Fruit fly (Drosophila melanogaster) S2 (cell line): ENCODE measurements around the gene CG32270.

Experiments
- CG8478 ChIP-seq: fragments of >200 bp; optimal IDR thresholded peaks from 2 replicates; lab custom pipeline; 2018
- CTCF ChIP-seq, 2 experiments: fragments of >200 bp; optimal IDR thresholded peaks; 2 replicates each; lab custom pipeline; 2018

Gene CG32270

DNA sequence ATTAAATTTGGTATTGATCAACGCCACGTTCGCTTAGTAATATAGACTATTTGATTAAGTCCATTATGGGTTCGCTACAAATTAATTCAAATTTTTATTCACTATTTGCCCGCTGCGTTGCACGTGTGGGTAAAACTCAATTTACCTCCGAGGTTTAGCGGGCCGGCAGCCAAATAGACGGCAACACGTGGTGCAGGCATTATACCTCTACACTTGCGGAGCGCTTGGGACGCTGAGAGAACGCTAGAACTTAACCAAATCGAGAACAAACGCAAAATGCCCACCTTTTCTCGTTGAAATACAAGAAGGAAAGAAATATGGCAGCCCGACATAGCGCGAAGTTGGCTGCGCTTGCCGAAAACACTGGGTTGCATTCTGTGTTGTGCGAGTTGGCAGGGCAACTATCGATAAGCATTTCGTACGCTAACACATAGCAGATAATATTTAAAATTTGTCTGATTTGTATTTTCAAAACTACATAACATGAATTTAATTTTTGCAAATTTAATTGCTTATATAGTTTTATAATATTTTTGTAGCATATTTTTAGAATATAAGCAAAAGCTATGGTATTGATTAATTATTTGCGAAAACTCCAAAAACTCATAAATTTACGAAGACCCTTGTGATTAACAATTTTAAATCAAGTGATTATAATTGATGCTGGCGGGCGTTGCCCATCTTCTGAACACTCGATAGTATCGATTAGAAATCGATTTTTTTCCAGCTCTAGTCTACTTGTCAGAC is 14.0 kb upstream of the CG32270 start, which contains the start of the genes RpL28 and eIF1:
Gene RpL28, minus strand, starts transcription at position 318 of the 747 bp plus-strand sequence.
Gene eIF1, plus strand, starts transcription at position 699 of the 747 bp plus-strand sequence.
- TF ChIP-seq CTCF (optimal IDR thresholded peaks at IDR 0.05; lab: Kevin White, UChicago) (no peak), CG8478 (lab: Kevin White, UChicago) (no peak)

DNA sequence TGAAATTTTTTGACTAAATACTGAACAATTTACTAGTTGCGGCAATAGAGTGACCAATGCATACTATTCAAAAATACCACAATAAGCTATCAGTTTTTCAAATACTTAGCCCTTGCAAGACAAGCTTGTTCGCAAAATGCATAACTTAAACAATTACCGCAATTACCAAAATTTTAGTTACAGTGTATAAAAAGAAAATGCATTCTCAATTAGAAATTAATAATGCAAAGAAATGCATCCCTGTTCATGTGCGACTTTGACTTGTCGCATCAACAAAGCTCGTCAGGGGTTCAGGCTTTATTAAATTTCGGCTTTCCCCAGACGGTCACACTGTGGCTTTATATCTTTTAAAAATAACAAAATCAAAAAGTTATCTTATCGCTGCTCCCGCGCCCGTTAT is 10.1 kb upstream of the CG32270 start, which contains the start of the genes hob and nSMase:
Gene hob, minus strand, starts transcription at position 62 of the 400 bp plus-strand sequence.
Gene nSMase, plus strand, starts transcription at position 298 of the 400 bp plus-strand sequence.
- no peak for TF ChIP-seq CG8478 (lab: Kevin White, UChicago)
- TF ChIP-seq CTCF (optimal IDR thresholded peaks at IDR 0.05; lab: Kevin White, UChicago): no peak

DNA sequence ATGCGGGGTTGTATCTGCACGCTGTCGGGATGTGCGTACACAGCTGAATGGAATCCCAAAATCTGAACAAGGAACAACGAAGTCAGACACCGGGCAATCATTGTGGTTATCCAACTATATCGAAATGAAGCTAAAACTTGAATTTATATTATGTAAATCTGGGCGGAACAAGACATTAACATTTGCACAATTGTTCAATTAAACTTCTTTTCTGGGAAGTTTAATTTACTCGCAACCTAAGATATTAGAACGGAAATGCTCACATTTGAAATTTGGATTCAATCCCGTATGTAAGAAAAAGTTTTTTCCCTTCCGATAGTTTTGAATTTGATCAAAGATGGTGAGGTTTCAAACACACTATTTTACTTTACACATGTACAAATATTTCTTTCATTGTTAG is 2.5 kb downstream of the CG32270 start, which contains the start of gene CG33160:
Gene CG33160, minus strand, starts transcription at position 101 of the 400 bp plus-strand sequence.
- TF ChIP-seq CTCF (optimal IDR thresholded peaks at IDR 0.05; lab: Kevin White, UChicago): no peak

DNA sequence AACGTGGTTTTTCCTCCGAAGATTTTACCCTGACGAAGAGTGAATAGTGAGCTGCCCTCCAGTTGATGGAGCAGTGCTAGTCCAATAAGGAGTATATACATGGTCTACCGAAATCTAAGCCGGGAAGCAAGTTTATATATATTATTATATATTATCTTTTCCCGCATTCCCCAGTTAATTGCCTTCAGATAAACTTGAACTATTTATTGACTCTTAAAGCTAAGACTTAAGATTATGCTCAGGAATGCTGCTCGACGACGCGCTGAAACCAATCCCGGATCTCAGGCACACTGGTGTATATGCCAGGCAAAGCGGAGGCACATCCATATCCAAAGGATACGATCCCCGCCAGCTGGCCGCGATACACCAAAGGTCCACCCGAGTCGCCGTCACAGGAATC is 3.4 kb downstream of the CG32270 start, which contains the start of gene CG32277:
Gene CG32277, minus strand, starts transcription at position 101 of the 400 bp plus-strand sequence.
- TF ChIP-seq CTCF (optimal IDR thresholded peaks at IDR 0.05; lab: Kevin White, UChicago) (no peak), CG8478 (lab: Kevin White, UChicago) (no peak)

DNA sequence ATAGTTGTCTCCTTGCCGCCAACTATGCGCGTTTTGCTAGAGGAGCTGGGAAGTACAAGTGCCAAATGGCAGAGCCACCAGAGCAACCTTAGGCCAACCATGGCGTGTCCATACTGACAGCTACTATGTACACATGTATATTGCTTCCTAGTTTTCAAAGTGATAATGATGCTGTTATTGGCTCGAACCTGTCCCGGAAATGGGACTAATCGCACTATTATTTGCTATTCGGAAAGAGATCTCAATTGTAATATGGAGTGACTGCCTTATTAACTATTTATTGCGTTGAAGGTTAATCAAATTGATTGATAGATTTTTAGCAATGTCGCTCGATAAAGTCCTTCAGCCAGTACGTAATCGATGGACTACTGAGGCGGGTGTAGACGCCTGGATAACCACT is 4.4 kb downstream of the CG32270 start, which contains the start of gene CG33159:
Gene CG33159, minus strand, starts transcription at position 101 of the 400 bp plus-strand sequence.
- TF ChIP-seq CTCF (optimal IDR thresholded peaks at IDR 0.05; lab: Kevin White, UChicago): no peak
- TF ChIP-seq CG8478 (lab: Kevin White, UChicago): no peak

DNA sequence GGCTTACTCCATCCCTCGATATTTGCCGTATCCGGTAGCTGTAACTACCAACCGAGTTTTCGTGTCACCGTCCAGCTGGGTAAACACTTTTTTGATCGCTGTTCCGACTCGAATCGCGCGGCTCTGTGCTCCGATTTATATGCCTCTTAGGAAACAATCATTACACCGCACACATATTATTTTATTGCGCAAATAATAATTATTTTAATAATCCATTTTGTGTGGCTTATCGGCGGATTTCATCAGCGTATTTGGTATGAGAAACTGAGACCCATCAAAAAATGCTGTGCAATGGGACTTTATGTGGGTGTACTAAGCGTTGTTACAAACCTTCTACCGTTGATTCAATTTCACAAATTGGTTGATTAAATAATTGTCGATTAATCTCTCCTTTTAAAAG is 5.7 kb downstream of the CG32270 start, which contains the start of gene CG32271:
Gene CG32271, minus strand, starts transcription at position 101 of the 400 bp plus-strand sequence.
- TF ChIP-seq CTCF (optimal IDR thresholded peaks at IDR 0.05; lab: Kevin White, UChicago) (no peak), CG8478 (lab: Kevin White, UChicago) (no peak)

DNA sequence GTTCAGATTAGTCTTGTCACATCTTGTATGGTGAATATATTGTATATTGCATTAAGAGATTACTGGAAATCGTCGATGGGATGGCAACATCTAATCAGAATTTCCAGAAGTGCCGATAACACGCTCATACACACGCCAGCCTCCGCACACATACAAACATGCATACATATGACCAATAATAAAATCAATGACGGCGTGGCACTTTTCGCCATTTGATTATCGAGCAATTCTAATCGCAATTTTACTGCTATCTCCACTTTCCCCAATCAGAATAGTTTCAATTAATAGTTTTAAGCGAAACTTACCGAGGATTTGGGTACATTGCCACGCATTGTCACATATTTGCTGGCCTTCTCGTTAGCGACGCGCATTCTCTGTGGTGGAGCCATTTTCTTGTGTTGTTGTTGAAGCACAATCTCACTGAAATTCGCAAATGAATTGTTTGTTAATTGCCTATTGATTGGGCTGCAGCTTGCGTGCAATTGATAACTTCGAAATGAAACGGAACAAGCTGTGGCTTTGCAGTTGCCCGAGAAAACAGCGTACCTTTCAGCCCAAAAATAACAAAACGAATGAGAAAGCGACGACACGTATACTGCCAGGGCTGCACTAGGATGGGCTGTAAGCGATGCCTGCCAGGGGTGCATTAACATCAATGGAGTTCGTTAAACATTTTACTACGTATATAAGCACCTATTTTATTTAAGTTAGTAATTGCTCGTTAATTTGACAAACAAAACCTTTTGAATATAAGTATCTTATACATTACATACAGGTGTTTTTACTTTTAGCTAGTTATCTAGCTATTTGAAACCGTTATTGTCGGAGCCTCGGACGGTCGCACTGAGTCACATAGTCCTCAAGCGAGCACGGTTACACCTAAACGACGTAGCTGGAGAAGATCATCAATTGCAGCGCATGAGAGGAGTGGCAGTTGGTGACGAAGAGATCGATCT is 10.1 kb downstream of the CG32270 start, which contains the start of the genes CG32276 and gry:
Gene CG32276, minus strand, starts transcription at position 601 of the 956 bp plus-strand sequence.
Gene gry, plus strand, starts transcription at position 644 of the 956 bp plus-strand sequence.
- TF ChIP-seq CG8478 (lab: Kevin White, UChicago) (no peak), CTCF (optimal IDR thresholded peaks at IDR 0.05; lab: Kevin White, UChicago) (no peak)

DNA sequence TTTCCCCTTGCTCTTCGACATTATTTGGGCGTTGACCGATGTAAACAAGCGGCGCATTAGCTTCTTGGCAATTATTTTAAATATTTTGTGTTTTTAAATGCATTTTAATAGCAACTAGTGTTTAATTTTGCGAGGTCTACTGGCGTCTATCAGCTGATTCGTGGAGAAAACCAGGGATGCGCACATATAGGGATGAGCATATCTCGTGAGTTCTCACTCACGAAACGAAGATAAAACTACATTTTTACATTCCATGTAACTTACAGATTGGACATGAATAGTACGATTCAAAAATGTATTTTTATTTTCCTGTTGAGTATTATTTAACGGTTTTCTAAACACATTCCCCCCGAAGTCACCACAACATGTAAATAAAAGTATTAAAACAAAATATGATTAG is 11.3 kb downstream of the CG32270 start, which contains the start of gene CG14966:
Gene CG14966, minus strand, starts transcription at position 168 of the 400 bp plus-strand sequence.
- TF ChIP-seq CTCF (optimal IDR thresholded peaks at IDR 0.05; lab: Kevin White, UChicago): peak in 1 of 2 experiments; percentile 39
- TF ChIP-seq CG8478 (lab: Kevin White, UChicago): no peak

DNA sequence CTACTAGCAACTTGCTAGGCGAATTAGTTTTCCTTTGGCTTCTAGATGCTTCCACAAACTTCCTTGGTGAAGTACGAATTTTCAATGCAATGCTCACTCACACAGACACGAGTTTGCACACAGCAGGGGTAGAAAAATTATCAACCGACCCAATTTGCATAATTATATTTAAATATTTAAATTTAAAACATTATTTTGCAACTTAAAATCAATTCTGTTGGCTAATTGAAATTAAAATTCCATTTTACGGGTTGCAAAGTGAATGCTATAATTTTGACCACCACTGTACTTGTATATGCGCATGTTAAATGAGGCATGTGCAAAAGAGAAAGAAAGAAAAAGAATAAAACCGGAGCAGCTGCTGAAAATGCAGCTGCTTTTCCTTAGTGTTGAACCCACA is 14.7 kb downstream of the CG32270 start:
- TF ChIP-seq CG8478 (lab: Kevin White, UChicago) (no peak), CTCF (optimal IDR thresholded peaks at IDR 0.05; lab: Kevin White, UChicago) (no peak)

DNA sequence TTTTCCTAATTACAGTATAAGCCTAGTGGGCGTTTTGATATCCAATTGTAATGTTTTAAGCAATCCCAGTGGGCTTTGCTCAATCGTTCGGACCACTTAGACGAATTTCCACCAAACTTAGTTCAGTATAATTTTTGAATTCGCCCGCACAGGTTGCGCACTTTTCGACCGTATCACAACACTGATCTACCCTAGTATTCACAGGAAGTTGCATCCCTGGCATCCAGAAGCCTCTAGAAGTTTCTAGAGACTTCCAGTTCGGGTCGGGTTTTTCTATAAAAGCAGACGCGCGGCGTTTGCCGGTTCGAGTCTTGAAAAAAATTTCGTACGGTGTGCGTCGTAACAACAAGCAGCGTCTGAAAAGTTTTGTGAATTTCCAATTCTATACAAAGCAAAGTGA is 15.9 kb downstream of the CG32270 start, which contains the start of gene Hsp83:
Gene Hsp83, plus strand, starts transcription at position 58 of the 400 bp plus-strand sequence.
- TF ChIP-seq CTCF (optimal IDR thresholded peaks at IDR 0.05; lab: Kevin White, UChicago) (no peak), CG8478 (lab: Kevin White, UChicago) (no peak)

DNA sequence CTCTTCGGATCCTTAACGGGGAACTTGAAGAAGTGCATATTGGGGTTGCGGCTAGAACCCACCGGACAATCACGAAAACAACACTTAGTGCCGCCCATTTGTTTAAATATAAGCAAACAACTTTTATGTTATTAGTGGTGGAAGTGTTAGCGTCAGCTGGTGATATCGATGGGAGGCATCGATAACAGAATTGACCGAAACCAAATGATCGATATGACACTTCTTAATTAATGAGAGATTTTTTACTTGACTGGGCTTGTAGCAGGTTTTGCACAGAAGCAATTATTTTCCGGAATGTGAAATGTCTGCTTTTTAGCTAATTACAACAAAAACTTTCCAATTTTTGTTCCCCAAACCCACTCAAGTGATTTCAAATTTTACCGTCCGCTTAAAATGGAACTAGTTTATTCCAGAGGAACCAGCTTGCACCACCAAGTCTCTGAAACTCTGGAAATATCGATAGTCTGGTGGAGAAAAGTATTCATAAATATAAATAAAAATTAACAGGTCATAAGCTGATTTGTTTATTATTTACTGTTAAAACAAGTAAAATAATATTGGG is 16.4 kb downstream of the CG32270 start, which contains the start of gene CG14965:
Gene CG14965, minus strand, starts transcription at position 159 of the 562 bp plus-strand sequence.
- no peak for TF ChIP-seq CTCF (optimal IDR thresholded peaks at IDR 0.05; lab: Kevin White, UChicago)
- no peak for TF ChIP-seq CG8478 (lab: Kevin White, UChicago)

DNA sequence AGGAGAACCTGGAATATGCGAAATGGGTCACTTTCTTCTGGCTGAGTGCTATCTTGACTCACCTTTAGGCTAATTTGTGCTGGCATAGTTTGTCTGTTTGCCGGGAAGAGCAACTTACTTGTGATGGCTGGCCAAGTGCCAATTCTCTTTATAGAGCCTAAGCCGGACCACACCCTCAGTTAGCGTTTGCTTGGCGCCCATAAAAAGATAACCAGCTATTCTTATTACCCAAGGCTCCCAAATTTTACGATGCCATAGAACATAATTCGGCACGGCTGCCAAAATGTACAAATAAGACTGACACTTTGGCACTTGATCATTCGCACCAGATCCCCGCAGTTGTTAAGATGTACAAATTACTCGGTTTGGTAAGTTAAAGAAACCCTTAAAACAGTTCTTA is 19.1 kb downstream of the CG32270 start, which contains the start of the genes CG42525 and CG14958:
Gene CG42525, minus strand, starts transcription at position 101 of the 400 bp plus-strand sequence.
Gene CG14958, plus strand, starts transcription at position 332 of the 400 bp plus-strand sequence.
- TF ChIP-seq CG8478 (lab: Kevin White, UChicago): no peak
- TF ChIP-seq CTCF (optimal IDR thresholded peaks at IDR 0.05; lab: Kevin White, UChicago): no peak

DNA sequence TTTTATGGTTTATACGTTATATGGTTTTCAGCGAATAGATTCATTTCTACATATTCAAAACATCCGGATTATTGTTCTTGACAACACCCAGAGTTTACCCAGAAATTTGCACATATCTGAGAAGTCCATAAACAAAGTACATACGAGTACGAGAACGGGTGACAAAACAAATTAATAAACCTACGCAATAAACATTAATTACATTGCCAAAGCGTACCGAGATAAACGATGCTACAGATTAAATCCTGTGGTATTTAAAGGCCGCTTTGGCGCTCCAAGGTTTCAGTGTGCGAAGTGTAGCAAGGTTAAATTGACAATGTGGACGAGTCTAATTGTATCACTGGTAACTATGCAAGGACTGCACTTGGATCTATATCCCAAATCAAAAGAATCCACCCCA is 21.5 kb downstream of the CG32270 start, which contains the start of gene CG14957:
Gene CG14957, plus strand, starts transcription at position 301 of the 400 bp plus-strand sequence.
- no peak for TF ChIP-seq CG8478 (lab: Kevin White, UChicago)
- no peak for TF ChIP-seq CTCF (optimal IDR thresholded peaks at IDR 0.05; lab: Kevin White, UChicago)
